Worm (Caenorhabditis elegans) whole organism, early embryonic: ENCODE results near the gene msp-56.

Experiments
- aly-1 ChIP-seq: sonication (generic microtip); optimal IDR thresholded peaks from 2 replicates; lab custom pipeline; 2016; ENCODE audit warnings: missing genetic modification characterization, missing compliant biosample characterization
- ama-1 ChIP-seq: fragments of 150-350 bp; optimal IDR thresholded peaks from 2 replicates; lab custom pipeline; 2014
- ceh-13 ChIP-seq: fragments of 200-800 bp; sonication (Bioruptor generic); optimal IDR thresholded peaks from 2 replicates; lab custom pipeline; 2018; ENCODE audit warnings: mild to moderate bottlenecking, missing genetic modification characterization, missing compliant biosample characterization
- hmbx-1 ChIP-seq: sonication (generic microtip); optimal IDR thresholded peaks from 2 replicates; lab custom pipeline; 2016; ENCODE audit warnings: mild to moderate bottlenecking, missing genetic modification characterization, missing compliant biosample characterization
- hmg-4 ChIP-seq: fragments of 200-800 bp; sonication (Bioruptor generic); optimal IDR thresholded peaks from 2 replicates; lab custom pipeline; 2018; ENCODE audit warnings: mild to moderate bottlenecking, missing genetic modification characterization, missing compliant biosample characterization
- pes-1 ChIP-seq: fragments of 200-800 bp; sonication (Bioruptor generic); IDR thresholded peaks from 2 replicates; pipeline ENCODE4 v1.3.6; 2022; ENCODE audit warnings: missing genetic modification reagents, missing genetic modification characterization, missing compliant biosample characterization
- scrt-1 ChIP-seq: fragments of 200-800 bp; sonication (Bioruptor generic); IDR thresholded peaks from 2 replicates; pipeline ENCODE4 v1.3.6; 2022; ENCODE audit warnings: missing genetic modification characterization, missing compliant biosample characterization
- tbx-37 ChIP-seq: fragments of 200-800 bp; sonication (Bioruptor generic); conservative IDR thresholded peaks from 2 replicates; pipeline ENCODE4 v1.3.6; 2022; ENCODE audit warnings: missing genetic modification reagents, missing genetic modification characterization, missing compliant biosample characterization
- tra-4 ChIP-seq: sonication (generic microtip); optimal IDR thresholded peaks from 2 replicates; lab custom pipeline; 2017; ENCODE audit warnings: missing genetic modification characterization, missing compliant biosample characterization

ce11 chrIV:9811487-9811886 is 29.9 kb upstream of the msp-56 start:
- TF ChIP-seq ama-1 (no peak), tra-4 (tag; lab: Kevin White, UChicago) (no peak), tbx-37 (no peak), aly-1 (no peak), hmbx-1 (tag; lab: Kevin White, UChicago) (no peak), scrt-1 (no peak), hmg-4 (GFP tag; lab: Kevin White, UChicago) (no peak), pes-1 (GFP tag; lab: Robert Waterston, UW) (no peak), ceh-13 (GFP tag; lab: Kevin White, UChicago) (no peak)
